Worm (Caenorhabditis elegans): Measurements from ENCODE around the gene Y73B3A.20.

DNA sequence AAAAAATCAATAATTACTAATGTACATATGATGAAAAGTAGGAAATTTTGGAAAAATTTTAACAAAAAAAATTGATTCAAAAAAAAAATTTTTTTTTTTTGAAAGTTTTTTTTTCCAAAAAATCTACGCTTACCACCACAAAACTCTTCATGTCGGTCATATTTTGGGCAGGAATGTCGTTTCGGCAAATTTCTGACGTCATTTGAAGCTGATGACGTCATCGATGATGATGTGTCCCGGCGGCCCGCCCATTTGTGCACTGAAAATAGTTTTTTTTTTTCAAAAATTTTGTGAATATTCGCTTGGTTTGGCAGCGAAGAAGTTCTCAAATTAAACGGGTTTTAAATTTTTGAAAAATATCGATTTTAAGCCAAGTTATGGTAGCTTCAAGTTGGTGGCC lies 41.4 kb downstream of the Y73B3A.20 start:
- no peak for TF ChIP-seq elt-3 (tag; optimal IDR thresholded peaks at IDR 0.05)
- no peak for TF ChIP-seq unc-39 (tag; optimal IDR thresholded peaks at IDR 0.05)
- no peak for TF ChIP-seq mep-1 (tag; optimal IDR thresholded peaks at IDR 0.05)
- TF ChIP-seq cnd-1 (tag; optimal IDR thresholded peaks at IDR 0.05) = no peak
- TF ChIP-seq sptf-1 (tag; optimal IDR thresholded peaks at IDR 0.05) = no peak
- no peak for TF ChIP-seq nhr-76 (tag; optimal IDR thresholded peaks at IDR 0.05)
- TF ChIP-seq nhr-237 (tag; optimal IDR thresholded peaks at IDR 0.05) = no peak
